Fruit fly (Drosophila melanogaster) whole organism, embryonic: ENCODE measurements around the gene CG8476.

Experiments used
- CG10366 ChIP-seq: fragments of 200-800 bp; sonication (Bioruptor generic); IDR thresholded peaks from 2 replicates; pipeline ENCODE4 v1.3.6; 2022; ENCODE audit warnings: missing biosample characterization, missing genetic modification characterization
- CG10543 ChIP-seq: fragments of 200-800 bp; sonication (Bioruptor generic); optimal IDR thresholded peaks from 3 replicates; lab custom pipeline; 2017; ENCODE audit warnings: missing biosample characterization, mild to moderate bottlenecking, missing genetic modification characterization, moderate library complexity
- CG11093 ChIP-seq: fragments of 200-800 bp; sonication (Bioruptor generic); IDR thresholded peaks from 3 replicates; pipeline ENCODE4 v1.3.6; 2022; ENCODE audit warnings: missing biosample characterization, missing genetic modification characterization
- CG11696 ChIP-seq: fragments of 200-800 bp; sonication (Bioruptor generic); IDR thresholded peaks from 2 replicates; pipeline ENCODE4 v1.3.6; 2022; ENCODE audit warnings: missing biosample characterization, missing genetic modification characterization
- CG12219 ChIP-seq: fragments of 200-800 bp; sonication (Bioruptor generic); optimal IDR thresholded peaks from 3 replicates; lab custom pipeline; 2018; ENCODE audit warnings: missing biosample characterization, mild to moderate bottlenecking, missing genetic modification characterization
- CG12769 ChIP-seq: fragments of 200-800 bp; sonication (Bioruptor generic); optimal IDR thresholded peaks from 2 replicates; lab custom pipeline; 2019; ENCODE audit warnings: missing biosample characterization, mild to moderate bottlenecking, missing genetic modification characterization, moderate library complexity
- CG13424 ChIP-seq: fragments of 200-800 bp; sonication (Bioruptor generic); optimal IDR thresholded peaks from 2 replicates; lab custom pipeline; 2019; ENCODE audit warnings: missing biosample characterization, mild to moderate bottlenecking, missing genetic modification characterization, moderate library complexity
- CG14050 ChIP-seq: fragments of 200-800 bp; sonication (Bioruptor generic); IDR thresholded peaks from 3 replicates; pipeline ENCODE4 v1.3.6; 2022; ENCODE audit warnings: missing biosample characterization, missing genetic modification characterization
- CG15011 ChIP-seq: fragments of 200-800 bp; sonication (Bioruptor generic); optimal IDR thresholded peaks from 3 replicates; lab custom pipeline; 2018; ENCODE audit warnings: missing biosample characterization, mild to moderate bottlenecking, missing genetic modification characterization
- CG6654 ChIP-seq: fragments of 200-800 bp; sonication (Bioruptor generic); optimal IDR thresholded peaks from 2 replicates; lab custom pipeline; 2017; ENCODE audit warnings: missing biosample characterization, mild to moderate bottlenecking, missing genetic modification characterization
- CG7372 ChIP-seq: fragments of 200-800 bp; sonication (Bioruptor generic); IDR thresholded peaks from 2 replicates; pipeline ENCODE4 v1.3.6; 2022; ENCODE audit warnings: missing biosample characterization, missing genetic modification characterization
- CG7987 ChIP-seq: fragments of 200-800 bp; sonication (Bioruptor generic); optimal IDR thresholded peaks from 2 replicates; lab custom pipeline; 2018; ENCODE audit warnings: missing biosample characterization, mild to moderate bottlenecking, missing genetic modification characterization, moderate library complexity
- CG8765 ChIP-seq: fragments of 200-800 bp; sonication (Bioruptor generic); IDR thresholded peaks from 2 replicates; pipeline ENCODE4 v1.3.6; 2022; ENCODE audit warnings: missing biosample characterization, missing genetic modification characterization
- CG9609 ChIP-seq: fragments of 200-800 bp; sonication (Bioruptor generic); optimal IDR thresholded peaks from 3 replicates; lab custom pipeline; 2016; ENCODE audit warnings: missing biosample characterization, missing genetic modification characterization
- Chrac-16 ChIP-seq: fragments of 200-800 bp; sonication (Bioruptor generic); optimal IDR thresholded peaks from 3 replicates; lab custom pipeline; 2016; ENCODE audit warnings: missing biosample characterization, missing genetic modification characterization
- Dll ChIP-seq: fragments of 200-800 bp; sonication (Bioruptor generic); IDR thresholded peaks from 4 replicates; pipeline ENCODE4 v1.3.6; 2022; ENCODE audit warnings: missing biosample characterization, missing genetic modification characterization; ENCODE audit not compliant: partially characterized antibody
- Drgx ChIP-seq: fragments of 200-800 bp; sonication (Bioruptor generic); IDR thresholded peaks from 2 replicates; pipeline ENCODE4 v1.3.6; 2022; ENCODE audit warnings: missing biosample characterization, missing genetic modification characterization
- E2f2 ChIP-seq: fragments of 200-800 bp; sonication (Bioruptor generic); IDR thresholded peaks from 2 replicates; pipeline ENCODE4 v1.3.6; 2022; ENCODE audit warnings: missing biosample characterization, missing genetic modification characterization
- GATAe ChIP-seq: fragments of 200-800 bp; sonication (Bioruptor generic); conservative IDR thresholded peaks from 2 replicates; pipeline ENCODE4 v1.3.6; 2022; ENCODE audit warnings: missing biosample characterization, missing genetic modification characterization
- HLHmδ ChIP-seq: fragments of 200-800 bp; sonication (Bioruptor generic); optimal IDR thresholded peaks from 2 replicates; lab custom pipeline; 2018; ENCODE audit warnings: missing biosample characterization, mild to moderate bottlenecking, missing genetic modification characterization, moderate library complexity
- HmgZ ChIP-seq: fragments of 200-800 bp; sonication (Bioruptor generic); optimal IDR thresholded peaks from 2 replicates; lab custom pipeline; 2018; ENCODE audit warnings: missing biosample characterization, mild to moderate bottlenecking, missing genetic modification characterization
- Hmr ChIP-seq: fragments of 200-800 bp; sonication (Bioruptor generic); optimal IDR thresholded peaks from 3 replicates; lab custom pipeline; 2017; ENCODE audit warnings: mild to moderate bottlenecking, missing biosample characterization, missing genetic modification reagents, missing genetic modification characterization
- Hsf ChIP-seq: fragments of 200-800 bp; sonication (Bioruptor generic); optimal IDR thresholded peaks from 3 replicates; lab custom pipeline; 2016; ENCODE audit warnings: missing biosample characterization, missing genetic modification characterization
- Lpt ChIP-seq: fragments of >200 bp; optimal IDR thresholded peaks from 2 replicates; lab custom pipeline; 2018; ENCODE audit warnings: missing biosample characterization, missing genetic modification characterization
- Mad ChIP-seq: fragments of 200-800 bp; sonication (Bioruptor generic); optimal IDR thresholded peaks from 2 replicates; lab custom pipeline; 2016; ENCODE audit warnings: missing biosample characterization, missing genetic modification characterization
- NFAT ChIP-seq: fragments of 200-800 bp; sonication (Bioruptor generic); IDR thresholded peaks from 2 replicates; pipeline ENCODE4 v1.3.6; 2022; ENCODE audit warnings: missing biosample characterization, missing genetic modification characterization
- Ravus ChIP-seq: fragments of 200-800 bp; sonication (Bioruptor generic); IDR thresholded peaks from 2 replicates; pipeline ENCODE4 v1.3.6; 2022; ENCODE audit warnings: missing biosample characterization, missing genetic modification characterization
- Sin3A ChIP-seq: fragments of >200 bp; optimal IDR thresholded peaks from 2 replicates; lab custom pipeline; 2018
- Trl ChIP-seq, 3 experiments: fragments of >200 bp in 2 of 3; fragments of 200-800 bp in 1 of 3; sonication (Bioruptor generic) in 1 of 3; optimal IDR thresholded peaks; 2 replicates in 1 of 3; 3 replicates in 2 of 3; lab custom pipeline; 2016 to 2017; ENCODE audit warnings: missing biosample characterization in 1 of 3, missing genetic modification characterization in 1 of 3
- aop ChIP-seq: fragments of 200-800 bp; sonication (Bioruptor generic); IDR thresholded peaks from 2 replicates; pipeline ENCODE4 v1.3.6; 2022; ENCODE audit warnings: missing biosample characterization, missing genetic modification characterization
- ash1 ChIP-seq: fragments of 200-800 bp; sonication (Bioruptor generic); optimal IDR thresholded peaks from 2 replicates; lab custom pipeline; 2018; ENCODE audit warnings: missing biosample characterization, mild to moderate bottlenecking, missing genetic modification characterization
- bab2 ChIP-seq: fragments of 200-800 bp; sonication (Bioruptor generic); optimal IDR thresholded peaks from 2 replicates; lab custom pipeline; 2016; ENCODE audit warnings: missing biosample characterization, missing genetic modification characterization
- chif ChIP-seq, 2 experiments: fragments of 200-800 bp; sonication (Bioruptor generic); optimal IDR thresholded peaks; 3 replicates each; lab custom pipeline; 2016; ENCODE audit warnings: missing biosample characterization in 2 of 2, missing genetic modification characterization in 2 of 2
- chn ChIP-seq: fragments of 200-800 bp; sonication (Bioruptor generic); optimal IDR thresholded peaks from 2 replicates; lab custom pipeline; 2016; ENCODE audit warnings: missing biosample characterization, missing genetic modification characterization
- dmrt11E ChIP-seq: fragments of 200-800 bp; sonication (Bioruptor generic); optimal IDR thresholded peaks from 3 replicates; lab custom pipeline; 2018; ENCODE audit warnings: missing biosample characterization, mild to moderate bottlenecking, missing genetic modification characterization, moderate library complexity
- esg ChIP-seq: fragments of 200-800 bp; sonication (Bioruptor generic); conservative IDR thresholded peaks from 2 replicates; pipeline ENCODE4 v1.3.6; 2022; ENCODE audit warnings: missing biosample characterization, missing genetic modification characterization
- fru ChIP-seq: fragments of >200 bp; optimal IDR thresholded peaks from 2 replicates; lab custom pipeline; 2017
- h ChIP-seq: fragments of >200 bp; optimal IDR thresholded peaks from 2 replicates; lab custom pipeline; 2017
- hb ChIP-seq: fragments of 200-800 bp; sonication (Bioruptor generic); IDR thresholded peaks from 3 replicates; pipeline ENCODE4 v1.3.6; 2022; ENCODE audit warnings: missing biosample characterization, missing genetic modification characterization; ENCODE audit not compliant: partially characterized antibody
- jigr1 ChIP-seq: fragments of 200-800 bp; sonication (Bioruptor generic); IDR thresholded peaks from 3 replicates; pipeline ENCODE4 v1.3.6; 2022; ENCODE audit warnings: missing biosample characterization, missing genetic modification characterization
- kay ChIP-seq: fragments of 200-800 bp; sonication (Bioruptor generic); optimal IDR thresholded peaks from 2 replicates; lab custom pipeline; 2016; ENCODE audit warnings: missing biosample characterization, missing genetic modification characterization
- lab ChIP-seq: fragments of 200-800 bp; sonication (Bioruptor generic); optimal IDR thresholded peaks from 3 replicates; lab custom pipeline; 2017; ENCODE audit warnings: missing biosample characterization, missing genetic modification characterization, mild to moderate bottlenecking, moderate library complexity, missing genetic modification reagents
- lov ChIP-seq, 2 experiments: fragments of 200-800 bp in 1 of 2; fragments of >200 bp in 1 of 2; sonication (Bioruptor generic) in 1 of 2; IDR thresholded peaks in 1 of 2; optimal IDR thresholded peaks in 1 of 2; 2 replicates in 1 of 2; 3 replicates in 1 of 2; pipeline versions ENCODE4 v1.3.6 to Lab custom; 2017 to 2022; ENCODE audit warnings: missing biosample characterization in 1 of 2, missing genetic modification characterization in 1 of 2
- nerfin-2 ChIP-seq: fragments of 200-800 bp; sonication (Bioruptor generic); IDR thresholded peaks from 2 replicates; pipeline ENCODE4 v1.3.6; 2022; ENCODE audit warnings: missing biosample characterization, missing genetic modification characterization; ENCODE audit not compliant: partially characterized antibody
- pb ChIP-seq: fragments of 200-800 bp; sonication (Bioruptor generic); optimal IDR thresholded peaks from 3 replicates; lab custom pipeline; 2016; ENCODE audit warnings: missing biosample characterization, missing genetic modification characterization
- row ChIP-seq: fragments of 200-800 bp; sonication (Bioruptor generic); IDR thresholded peaks from 3 replicates; pipeline ENCODE4 v1.3.6; 2022; ENCODE audit warnings: missing biosample characterization, missing genetic modification characterization
- salm ChIP-seq: fragments of 200-800 bp; sonication (Bioruptor generic); optimal IDR thresholded peaks from 2 replicates; lab custom pipeline; 2018; ENCODE audit warnings: missing biosample characterization, mild to moderate bottlenecking, missing genetic modification characterization
- sd ChIP-seq: fragments of 200-800 bp; sonication (Bioruptor generic); optimal IDR thresholded peaks from 3 replicates; lab custom pipeline; 2018; ENCODE audit warnings: missing biosample characterization, mild to moderate bottlenecking, missing genetic modification characterization, moderate library complexity
- stc ChIP-seq: fragments of 200-800 bp; sonication (Bioruptor generic); IDR thresholded peaks from 2 replicates; pipeline ENCODE4 v1.3.6; 2022; ENCODE audit warnings: missing biosample characterization, missing genetic modification characterization
- trem ChIP-seq: fragments of 200-800 bp; optimal IDR thresholded peaks from 3 replicates; lab custom pipeline; 2019; ENCODE audit warnings: missing biosample characterization, mild to moderate bottlenecking, missing genetic modification characterization, moderate library complexity
- vnd ChIP-seq: fragments of 200-800 bp; sonication (Bioruptor generic); IDR thresholded peaks from 3 replicates; pipeline ENCODE4 v1.3.6; 2022; ENCODE audit warnings: missing biosample characterization, missing genetic modification characterization; ENCODE audit not compliant: partially characterized antibody

CG8476 gene

dm6 chr3R:13264061-13264661, 43.8 kb upstream of the CG8476 start, which contains the start of gene Ravus (continued):
- TF ChIP-seq vnd (GFP tag; lab: Robert Waterston, UW) = no peak
- peak; percentile 22; the same call in 1 of the 2 replicates for TF ChIP-seq Ravus (GFP tag; lab: Robert Waterston, UW)
- peak; percentile 54 for TF ChIP-seq esg (GFP tag; lab: Robert Waterston, UW)
- no peak for TF ChIP-seq Lpt (GFP tag; lab: Kevin White, UChicago)
- no peak for TF ChIP-seq NFAT (GFP tag; lab: Robert Waterston, UW)
- TF ChIP-seq h (lab: Kevin White, UChicago) = no peak
- TF ChIP-seq CG11093 (GFP tag; lab: Robert Waterston, UW) = no peak
- TF ChIP-seq CG12769 (tag; lab: Kevin White, UChicago) = no peak
- TF ChIP-seq E2f2 (GFP tag; lab: Robert Waterston, UW) = peak; percentile 73
- TF ChIP-seq Dll (GFP tag; lab: Robert Waterston, UW) = no peak
- TF ChIP-seq lov (optimal IDR thresholded peaks at IDR 0.05; lab: Kevin White, UChicago) = no peak
- no peak for TF ChIP-seq lov (GFP tag; IDR thresholded peaks at IDR 0.05; lab: Robert Waterston, UW)
- TF ChIP-seq CG10543 = no peak
- no peak for TF ChIP-seq fru (lab: Kevin White, UChicago)
- TF ChIP-seq chif (GFP tag; optimal IDR thresholded peaks at IDR 0.05; lab: Kevin White, UChicago) = peak in 1 of 2 experiments; percentile 33
- TF ChIP-seq CG7372 (GFP tag; lab: Robert Waterston, UW) = peak; percentile 36; the same call in 1 of the 2 replicates
- peak; percentile 29 for TF ChIP-seq dmrt11E
- no peak for TF ChIP-seq stc
- TF ChIP-seq CG15011 (GFP tag; lab: Kevin White, UChicago) = no peak
- no peak for TF ChIP-seq CG7987 (GFP tag; lab: Kevin White, UChicago)
- no peak for TF ChIP-seq Trl (optimal IDR thresholded peaks at IDR 0.05; lab: Kevin White, UChicago)
- TF ChIP-seq Trl (GFP tag; optimal IDR thresholded peaks at IDR 0.05; lab: Kevin White, UChicago) = peak; percentile 37
- no peak for TF ChIP-seq CG6654 (GFP tag; lab: Kevin White, UChicago)
- no peak for TF ChIP-seq Mad (GFP tag; lab: Kevin White, UChicago)
- no peak for TF ChIP-seq chn (GFP tag; lab: Kevin White, UChicago)
- no peak for TF ChIP-seq lab (GFP tag; lab: Kevin White, UChicago)
- TF ChIP-seq CG11696 (GFP tag; lab: Robert Waterston, UW) = no peak
- no peak for TF ChIP-seq aop (GFP tag; lab: Robert Waterston, UW)
- no peak for TF ChIP-seq GATAe (GFP tag; lab: Robert Waterston, UW)
- TF ChIP-seq trem (tag; lab: Kevin White, UChicago) = peak; percentile 57
- peak; percentile 16 for TF ChIP-seq CG9609 (GFP tag; lab: Kevin White, UChicago)
- TF ChIP-seq Chrac-16 (GFP tag; lab: Kevin White, UChicago) = peak; percentile 47
- TF ChIP-seq Hsf = peak; percentile 64
- no peak for TF ChIP-seq sd (tag; lab: Kevin White, UChicago)
- peak; percentile 44 for TF ChIP-seq bab2
- peak; percentile 68 for TF ChIP-seq HmgZ (tag; lab: Kevin White, UChicago)
- no peak for TF ChIP-seq nerfin-2 (GFP tag; lab: Robert Waterston, UW)
- TF ChIP-seq HLHmδ (GFP tag; lab: Kevin White, UChicago) = no peak
- no peak for TF ChIP-seq CG10366 (GFP tag; lab: Robert Waterston, UW)
- 0 out of 3 replicates have a peak, but pooled peaks have one; percentile 12 for TF ChIP-seq CG14050 (GFP tag; lab: Robert Waterston, UW)
- no peak for TF ChIP-seq salm (tag; lab: Kevin White, UChicago)
- no peak for TF ChIP-seq jigr1
- no peak for TF ChIP-seq pb
- peak; percentile 89 for TF ChIP-seq row (GFP tag; lab: Robert Waterston, UW)
- TF ChIP-seq CG12219 = no peak
- TF ChIP-seq hb (GFP tag; lab: Robert Waterston, UW) = no peak
- TF ChIP-seq kay (GFP tag; lab: Kevin White, UChicago) = no peak
- no peak for TF ChIP-seq ash1 (GFP tag; lab: Kevin White, UChicago)
- TF ChIP-seq Drgx (GFP tag; lab: Robert Waterston, UW) = no peak
- no peak for TF ChIP-seq CG8765 (GFP tag; lab: Robert Waterston, UW)
- TF ChIP-seq CG13424 = peak; percentile 65
- peak; percentile 95 for TF ChIP-seq Sin3A (lab: Kevin White, UChicago)
- no peak for TF ChIP-seq Hmr (GFP tag; lab: Kevin White, UChicago)
